Fruit fly (Drosophila melanogaster): ENCODE results near the gene timeout.

Gene timeout

DNA sequence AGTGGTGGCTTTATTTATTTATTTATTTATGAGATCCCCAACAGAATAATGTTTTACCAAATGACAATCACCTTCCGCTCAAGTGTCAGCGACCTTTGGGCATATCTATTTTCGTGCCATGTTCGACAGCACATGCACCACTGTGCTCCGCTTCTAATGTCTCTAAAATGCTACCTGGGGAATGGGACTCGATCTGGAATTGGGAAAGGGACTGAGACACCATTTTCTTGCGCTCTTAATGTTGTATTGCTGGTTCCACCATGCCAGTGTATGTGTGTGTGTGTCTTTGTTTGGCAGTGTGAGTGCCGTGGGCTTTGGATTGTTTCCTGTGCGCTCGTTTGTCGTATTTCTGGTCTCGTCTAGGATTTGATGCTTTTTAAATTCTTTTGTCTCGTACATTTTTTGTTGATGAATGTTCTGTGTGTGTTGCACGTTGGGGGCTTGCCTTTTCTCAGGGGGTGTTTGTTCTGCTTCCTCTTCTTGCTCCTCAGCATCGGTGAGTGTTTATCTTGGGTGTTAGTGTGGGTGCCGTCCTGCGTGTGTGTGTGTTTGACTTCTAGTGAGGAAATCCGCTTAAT, 23.2 kb upstream of the timeout start:
- TF ChIP-seq Vsx2 (GFP tag; optimal IDR thresholded peaks at IDR 0.05; ENCODE audit: partially characterized antibody) (no peak), foxo (GFP tag; optimal IDR thresholded peaks at IDR 0.05) (no peak), OdsH (GFP tag; optimal IDR thresholded peaks at IDR 0.05) (no peak), brk (GFP tag; optimal IDR thresholded peaks at IDR 0.05) (no peak), Hr78 (GFP tag; optimal IDR thresholded peaks at IDR 0.05) (no peak), dsf (GFP tag; optimal IDR thresholded peaks at IDR 0.05; ENCODE audit: borderline replicate concordance) (no peak), sage (GFP tag; optimal IDR thresholded peaks at IDR 0.05) (no peak), dl (GFP tag; optimal IDR thresholded peaks at IDR 0.05; ENCODE audit: insufficient read depth in 1 of 2, partially characterized antibody in 2 of 2) (no peak), Hr83 (GFP tag; optimal IDR thresholded peaks at IDR 0.05; ENCODE audit: poor library complexity, severe bottlenecking) (no peak), Sp1 (GFP tag; optimal IDR thresholded peaks at IDR 0.05) (no peak), Hnf4 (GFP tag; optimal IDR thresholded peaks at IDR 0.05) (no peak), N (GFP tag; optimal IDR thresholded peaks at IDR 0.05) (no peak), CrebA (GFP tag; optimal IDR thresholded peaks at IDR 0.05; ENCODE audit: borderline replicate concordance) (no peak), Abd-B (GFP tag; optimal IDR thresholded peaks at IDR 0.05) (no peak), usp (GFP tag; optimal IDR thresholded peaks at IDR 0.05) (no peak), Dfd (GFP tag; optimal IDR thresholded peaks at IDR 0.05) (no peak), HLH106 (tag; optimal IDR thresholded peaks at IDR 0.05) (no peak), ey (GFP tag; optimal IDR thresholded peaks at IDR 0.05) (no peak), sv (GFP tag; optimal IDR thresholded peaks at IDR 0.05) (no peak)

DNA sequence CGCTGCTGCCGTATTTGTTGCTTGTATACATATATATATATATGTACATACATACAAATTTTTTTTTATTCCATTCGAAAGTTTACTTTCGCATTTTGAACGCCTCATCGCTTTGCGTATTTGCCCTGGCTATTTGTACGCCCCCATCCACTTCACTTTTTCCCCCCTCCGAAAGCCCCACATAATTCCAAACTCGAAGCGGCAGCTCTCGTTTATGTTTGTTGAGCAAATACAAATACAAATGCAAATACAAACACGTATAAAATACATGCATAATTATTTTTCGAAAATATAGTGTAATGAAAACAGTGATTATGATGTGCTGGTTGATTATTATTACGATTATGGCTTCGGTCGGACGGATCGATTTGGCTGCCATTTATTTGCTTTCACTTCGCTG, 20.4 kb upstream of the timeout start:
- TF ChIP-seq h (GFP tag; optimal IDR thresholded peaks at IDR 0.05) (peak; percentile 70), OdsH (GFP tag; optimal IDR thresholded peaks at IDR 0.05) (peak; percentile 67), sage (GFP tag; optimal IDR thresholded peaks at IDR 0.05) (no peak), sv (GFP tag; optimal IDR thresholded peaks at IDR 0.05) (peak; percentile 34), tai (GFP tag; optimal IDR thresholded peaks at IDR 0.05) (no peak), rgr (GFP tag; optimal IDR thresholded peaks at IDR 0.05) (peak; percentile 84), psq (GFP tag; optimal IDR thresholded peaks at IDR 0.05) (peak; percentile 37), Sp1 (GFP tag; optimal IDR thresholded peaks at IDR 0.05) (peak; percentile 66), pan (optimal IDR thresholded peaks at IDR 0.05) (no peak), lola (GFP tag; optimal IDR thresholded peaks at IDR 0.05) (no peak), Mio (GFP tag; optimal IDR thresholded peaks at IDR 0.05) (no peak), br (GFP tag; optimal IDR thresholded peaks at IDR 0.05) (peak; percentile 54), Hnf4 (GFP tag; optimal IDR thresholded peaks at IDR 0.05) (no peak), ey (GFP tag; optimal IDR thresholded peaks at IDR 0.05) (peak; percentile 17), foxo (GFP tag; optimal IDR thresholded peaks at IDR 0.05) (peak in 1 of 2 experiments; percentile 66), Vsx2 (GFP tag; optimal IDR thresholded peaks at IDR 0.05; ENCODE audit: partially characterized antibody) (no peak), CrebA (GFP tag; optimal IDR thresholded peaks at IDR 0.05; ENCODE audit: borderline replicate concordance) (no peak), usp (GFP tag; optimal IDR thresholded peaks at IDR 0.05) (no peak), Jra (GFP tag; optimal IDR thresholded peaks at IDR 0.05) (peak; percentile 43), brk (GFP tag; optimal IDR thresholded peaks at IDR 0.05) (peak; percentile 10), CG9705 (GFP tag; optimal IDR thresholded peaks at IDR 0.05) (peak; percentile 66), CG32264 (GFP tag; optimal IDR thresholded peaks at IDR 0.05) (peak; percentile 9), HLH106 (tag; optimal IDR thresholded peaks at IDR 0.05) (peak; percentile 61), dsf (GFP tag; optimal IDR thresholded peaks at IDR 0.05; ENCODE audit: borderline replicate concordance) (peak; percentile 47), Hr83 (GFP tag; optimal IDR thresholded peaks at IDR 0.05; ENCODE audit: poor library complexity, severe bottlenecking) (peak; percentile 74), Abd-B (GFP tag; optimal IDR thresholded peaks at IDR 0.05) (no peak), fru (GFP tag; optimal IDR thresholded peaks at IDR 0.05) (peak; percentile 35), GATAd (GFP tag; optimal IDR thresholded peaks at IDR 0.05) (peak; percentile 37), dmrt93B (GFP tag; optimal IDR thresholded peaks at IDR 0.05) (peak; percentile 63)

DNA sequence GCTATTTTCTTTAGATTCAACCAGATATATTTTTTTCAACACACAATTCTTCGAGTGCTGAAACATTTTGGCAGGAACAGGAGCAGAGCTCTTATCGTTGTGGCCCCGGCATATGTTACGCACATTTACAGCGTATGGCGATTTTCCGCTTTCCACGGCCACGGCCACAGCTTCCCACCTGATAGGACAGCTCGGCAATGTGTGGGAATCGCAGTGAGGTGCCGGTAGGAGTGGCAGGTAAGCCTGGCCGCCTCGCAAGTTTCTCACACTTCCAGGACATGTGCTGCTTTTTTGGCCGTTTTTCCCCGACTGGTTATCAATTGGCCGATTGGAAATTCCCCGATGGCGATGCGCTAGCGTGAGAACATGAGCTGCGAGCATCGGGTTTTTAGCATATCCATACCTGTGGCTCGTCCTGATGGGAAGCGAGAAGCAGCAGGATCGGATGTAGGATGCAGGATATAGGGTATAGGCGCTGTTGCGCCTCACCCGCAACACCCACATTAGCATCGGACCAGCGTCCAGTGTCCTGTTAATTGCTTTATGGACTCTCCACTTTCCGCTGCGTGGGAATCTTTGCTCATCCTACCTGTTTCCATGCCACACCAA, 18.3 kb upstream of the timeout start:
- TF ChIP-seq CG9705 (GFP tag; optimal IDR thresholded peaks at IDR 0.05) = no peak
- TF ChIP-seq Dif (GFP tag; optimal IDR thresholded peaks at IDR 0.05; ENCODE audit: partially characterized antibody) = no peak
- TF ChIP-seq brk (GFP tag; optimal IDR thresholded peaks at IDR 0.05) = no peak
- TF ChIP-seq Hr83 (GFP tag; optimal IDR thresholded peaks at IDR 0.05; ENCODE audit: poor library complexity, severe bottlenecking) = no peak
- TF ChIP-seq CG32264 (GFP tag; optimal IDR thresholded peaks at IDR 0.05) = no peak
- TF ChIP-seq foxo (GFP tag; optimal IDR thresholded peaks at IDR 0.05) = no peak
- no peak for TF ChIP-seq psq (GFP tag; optimal IDR thresholded peaks at IDR 0.05)
- TF ChIP-seq lola (GFP tag; optimal IDR thresholded peaks at IDR 0.05) = no peak
- TF ChIP-seq Mio (GFP tag; optimal IDR thresholded peaks at IDR 0.05) = no peak
- TF ChIP-seq Hnf4 (GFP tag; optimal IDR thresholded peaks at IDR 0.05) = no peak
- no peak for TF ChIP-seq HLH106 (tag; optimal IDR thresholded peaks at IDR 0.05)
- TF ChIP-seq dsf (GFP tag; optimal IDR thresholded peaks at IDR 0.05; ENCODE audit: borderline replicate concordance) = no peak

Data from whole organism, wandering third instar larva.